Fruit fly (Drosophila melanogaster) whole organism, prepupa: ENCODE results near the gene CG32263.

Experiments
- CG11902 ChIP-seq: fragments of 200-800 bp; sonication (Bioruptor generic); optimal IDR thresholded peaks from 3 replicates; lab custom pipeline; 2016; ENCODE audit warnings: missing biosample characterization, missing genetic modification characterization
- CG4318 ChIP-seq: fragments of 200-800 bp; sonication (Bioruptor generic); optimal IDR thresholded peaks from 3 replicates; lab custom pipeline; 2017; ENCODE audit warnings: missing biosample characterization, mild to moderate bottlenecking, missing genetic modification characterization
- Sox14 ChIP-seq: fragments of 200-800 bp; sonication (Bioruptor generic); optimal IDR thresholded peaks from 3 replicates; lab custom pipeline; 2016; ENCODE audit warnings: missing biosample characterization, missing genetic modification characterization
- esn ChIP-seq: fragments of 200-800 bp; sonication (Bioruptor generic); optimal IDR thresholded peaks from 2 replicates; lab custom pipeline; 2016; ENCODE audit warnings: missing biosample characterization, mild to moderate bottlenecking, missing genetic modification characterization, moderate library complexity
- fd59A ChIP-seq: fragments of 200-800 bp; sonication (Bioruptor generic); optimal IDR thresholded peaks from 2 replicates; lab custom pipeline; 2017; ENCODE audit warnings: missing biosample characterization, mild to moderate bottlenecking, missing genetic modification characterization, missing genetic modification reagents
- fkh ChIP-seq: fragments of 200-800 bp; sonication (Bioruptor generic); optimal IDR thresholded peaks from 3 replicates; lab custom pipeline; 2017; ENCODE audit warnings: missing biosample characterization, mild to moderate bottlenecking, missing genetic modification characterization, moderate library complexity
- salr ChIP-seq, 2 experiments: fragments of 200-800 bp; sonication (Bioruptor generic); optimal IDR thresholded peaks; 3 replicates each; lab custom pipeline; 2016 to 2018; ENCODE audit warnings: missing biosample characterization in 2 of 2, missing genetic modification characterization in 2 of 2, mild to moderate bottlenecking in 1 of 2

DNA sequence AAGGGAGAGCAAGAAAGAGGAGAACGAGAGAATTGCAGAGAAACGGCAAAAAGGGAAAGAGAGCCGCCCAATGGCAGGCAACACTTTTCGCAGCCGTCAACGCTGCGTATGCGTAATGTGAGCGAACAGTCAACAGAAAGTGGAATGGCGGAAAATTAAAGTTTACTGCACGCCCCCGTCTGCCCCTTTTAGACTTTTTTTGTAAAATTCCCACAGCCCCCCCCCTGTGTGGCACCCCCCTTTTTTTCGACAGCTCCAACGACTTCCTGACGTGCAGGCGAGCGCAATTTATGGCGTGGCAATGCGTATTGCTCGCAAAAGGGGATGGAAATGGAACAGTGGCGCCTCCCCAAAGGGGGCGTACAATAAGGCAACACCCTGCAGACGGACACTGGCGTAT, 47.6 kb downstream of the CG32263 start:
- no peak for TF ChIP-seq Sox14 (GFP tag; lab: Kevin White, UChicago)
- no peak for TF ChIP-seq esn (GFP tag; lab: Kevin White, UChicago)
- TF ChIP-seq salr (GFP tag; optimal IDR thresholded peaks at IDR 0.05; lab: Kevin White, UChicago): no peak
- no peak for TF ChIP-seq fd59A
- TF ChIP-seq CG11902 (GFP tag; lab: Kevin White, UChicago): no peak
- TF ChIP-seq fkh (GFP tag; lab: Kevin White, UChicago): no peak
- TF ChIP-seq CG4318 (GFP tag; lab: Kevin White, UChicago): no peak
